Worm (Caenorhabditis elegans) whole organism, young adult: Measurements from ENCODE around the gene mig-22.
A peak's percentile ranks its signal among the peaks of the same experiment; 100 is the strongest.

Experiments used
- B0035.1 ChIP-seq: sonication (generic microtip); optimal IDR thresholded peaks from 2 replicates; lab custom pipeline; 2016; ENCODE audit warnings: missing genetic modification characterization, mild to moderate bottlenecking, missing compliant biosample characterization, missing genotype, missing genetic modification reagents
- B0336.3 ChIP-seq: fragments of 200-800 bp; sonication (Bioruptor generic); IDR thresholded peaks from 2 replicates; pipeline ENCODE4 v1.3.6; 2022; ENCODE audit warnings: missing genetic modification characterization, missing compliant biosample characterization
- D2030.7 ChIP-seq: fragments of 200-800 bp; sonication (Bioruptor generic); IDR thresholded peaks from 2 replicates; pipeline ENCODE4 v1.3.6; 2022; ENCODE audit warnings: missing genetic modification reagents, missing genetic modification characterization, missing compliant biosample characterization
- F49E8.2 ChIP-seq: sonication (generic microtip); optimal IDR thresholded peaks from 3 replicates; lab custom pipeline; 2017; ENCODE audit warnings: missing genetic modification characterization, mild to moderate bottlenecking, missing compliant biosample characterization, antibody characterized with exemption, moderate library complexity; ENCODE audit not compliant: insufficient read depth
- F55B11.4 ChIP-seq: sonication (generic microtip); optimal IDR thresholded peaks from 2 replicates; lab custom pipeline; 2016; ENCODE audit warnings: missing compliant biosample characterization, missing genetic modification characterization, borderline replicate concordance; ENCODE audit not compliant: insufficient read depth
- F57A8.1 ChIP-seq: fragments of 200-800 bp; sonication (Bioruptor generic); optimal IDR thresholded peaks from 2 replicates; lab custom pipeline; 2018; ENCODE audit warnings: mild to moderate bottlenecking, missing genetic modification characterization, moderate library complexity, missing compliant biosample characterization
- K12H6.12 ChIP-seq: fragments of 200-800 bp; sonication (Bioruptor generic); optimal IDR thresholded peaks from 2 replicates; lab custom pipeline; 2018; ENCODE audit warnings: mild to moderate bottlenecking, missing genetic modification characterization, missing compliant biosample characterization
- T07F8.4 ChIP-seq: sonication (generic microtip); optimal IDR thresholded peaks from 2 replicates; lab custom pipeline; 2016; ENCODE audit warnings: mild to moderate bottlenecking, missing genetic modification characterization, moderate library complexity, missing compliant biosample characterization
- T26A5.8 ChIP-seq: sonication (generic microtip); optimal IDR thresholded peaks from 2 replicates; lab custom pipeline; 2016; ENCODE audit warnings: missing genetic modification characterization, missing compliant biosample characterization
- Y56A3A.18 ChIP-seq: fragments of 200-800 bp; sonication (Bioruptor generic); IDR thresholded peaks from 2 replicates; pipeline ENCODE4 v1.3.6; 2022; ENCODE audit warnings: missing genetic modification reagents, missing genetic modification characterization, missing compliant biosample characterization
- Y95B8A.8 ChIP-seq: fragments of 200-800 bp; sonication (Bioruptor generic); IDR thresholded peaks from 2 replicates; pipeline ENCODE4 v1.3.6; 2022; ENCODE audit warnings: missing genetic modification reagents, missing genetic modification characterization, missing compliant biosample characterization
- ama-1 ChIP-seq, 3 experiments: fragments of 150-350 bp in 1 of 3; sonication (generic microtip) in 2 of 3; optimal IDR thresholded peaks; 2 replicates each; lab custom pipeline; 2014 to 2018; ENCODE audit warnings: missing biosample characterization in 2 of 3, missing genetic modification characterization in 2 of 3, missing genetic modification reagents in 2 of 3
- bed-2 ChIP-seq: fragments of 200-800 bp; sonication (Bioruptor generic); IDR thresholded peaks from 2 replicates; pipeline ENCODE4 v1.3.6; 2022; ENCODE audit warnings: missing genetic modification reagents, missing genetic modification characterization, missing compliant biosample characterization
- ccch-3 ChIP-seq: fragments of 200-800 bp; sonication (Bioruptor generic); optimal IDR thresholded peaks from 2 replicates; lab custom pipeline; 2018; ENCODE audit warnings: mild to moderate bottlenecking, missing genetic modification characterization, missing compliant biosample characterization
- ceh-100 ChIP-seq: fragments of 200-800 bp; sonication (Bioruptor generic); IDR thresholded peaks from 2 replicates; pipeline ENCODE4 v1.3.6; 2022; ENCODE audit warnings: missing genetic modification reagents, missing genetic modification characterization, missing compliant biosample characterization
- ceh-27 ChIP-seq: fragments of 200-800 bp; sonication (Bioruptor generic); optimal IDR thresholded peaks from 2 replicates; lab custom pipeline; 2018; ENCODE audit warnings: mild to moderate bottlenecking, missing genetic modification characterization, moderate library complexity, missing compliant biosample characterization
- ceh-79 ChIP-seq: sonication (generic microtip); optimal IDR thresholded peaks from 2 replicates; lab custom pipeline; 2017; ENCODE audit warnings: mild to moderate bottlenecking, missing genetic modification characterization, missing compliant biosample characterization
- chd-7 ChIP-seq: sonication (generic microtip); optimal IDR thresholded peaks from 2 replicates; lab custom pipeline; 2016; ENCODE audit warnings: mild to moderate bottlenecking, missing genetic modification characterization, moderate library complexity, missing compliant biosample characterization
- dpff-1 ChIP-seq: sonication (generic microtip); optimal IDR thresholded peaks from 2 replicates; lab custom pipeline; 2017; ENCODE audit warnings: mild to moderate bottlenecking, missing genetic modification characterization, missing compliant biosample characterization
- efl-1 ChIP-seq: fragments of 150-350 bp; optimal IDR thresholded peaks from 2 replicates; lab custom pipeline; 2014; ENCODE audit warnings: missing biosample characterization, missing genetic modification reagents, missing genetic modification characterization
- ets-4 ChIP-seq: fragments of 200-800 bp; sonication (Bioruptor generic); optimal IDR thresholded peaks from 2 replicates; lab custom pipeline; 2018; ENCODE audit warnings: mild to moderate bottlenecking, missing genetic modification characterization, missing compliant biosample characterization
- fkh-3 ChIP-seq: sonication (generic microtip); optimal IDR thresholded peaks from 2 replicates; lab custom pipeline; 2016; ENCODE audit warnings: mild to moderate bottlenecking, missing genetic modification characterization, missing compliant biosample characterization
- hlh-12 ChIP-seq: sonication (generic microtip); optimal IDR thresholded peaks from 2 replicates; lab custom pipeline; 2016; ENCODE audit warnings: missing genetic modification characterization, missing compliant biosample characterization
- hmg-20 ChIP-seq: fragments of 200-800 bp; sonication (Bioruptor generic); IDR thresholded peaks from 2 replicates; pipeline ENCODE4 v1.3.6; 2022; ENCODE audit warnings: missing genetic modification reagents, missing genetic modification characterization, missing compliant biosample characterization
- hsf-1 ChIP-seq: fragments of 200-800 bp; sonication (Bioruptor generic); IDR thresholded peaks from 2 replicates; pipeline ENCODE4 v1.3.6; 2022; ENCODE audit warnings: missing genetic modification reagents, missing genetic modification characterization, missing compliant biosample characterization
- lag-1 ChIP-seq: fragments of 200-800 bp; sonication (Bioruptor generic); IDR thresholded peaks from 2 replicates; pipeline ENCODE4 v1.3.6; 2022; ENCODE audit warnings: missing genetic modification reagents, missing genetic modification characterization, missing compliant biosample characterization
- let-526 ChIP-seq: fragments of 200-800 bp; sonication (Bioruptor generic); IDR thresholded peaks from 2 replicates; pipeline ENCODE4 v1.3.6; 2022; ENCODE audit warnings: missing genetic modification reagents, missing genetic modification characterization, missing compliant biosample characterization
- lin-35 ChIP-seq, 3 experiments: fragments of 150-350 bp in 2 of 3; sonication (generic microtip) in 1 of 3; optimal IDR thresholded peaks; 2 replicates each; lab custom pipeline; 2014 to 2018; ENCODE audit warnings: missing biosample characterization in 3 of 3, missing genetic modification characterization in 3 of 3, missing genetic modification reagents in 3 of 3
- lin-40 ChIP-seq: sonication (generic microtip); optimal IDR thresholded peaks from 2 replicates; lab custom pipeline; 2016; ENCODE audit warnings: missing genetic modification characterization, mild to moderate bottlenecking, missing compliant biosample characterization, missing genotype, missing genetic modification reagents
- madf-6 ChIP-seq: fragments of 200-800 bp; sonication (Bioruptor generic); IDR thresholded peaks from 2 replicates; pipeline ENCODE4 v1.3.6; 2022; ENCODE audit warnings: missing genetic modification reagents, missing genetic modification characterization, missing compliant biosample characterization
- madf-8 ChIP-seq: fragments of 200-800 bp; sonication (Bioruptor generic); conservative IDR thresholded peaks from 2 replicates; pipeline ENCODE4 v1.3.6; 2022; ENCODE audit warnings: missing genetic modification reagents, missing genetic modification characterization, missing compliant biosample characterization
- mel-28 ChIP-seq: sonication (generic microtip); optimal IDR thresholded peaks from 2 replicates; lab custom pipeline; 2016; ENCODE audit warnings: borderline replicate concordance, mild to moderate bottlenecking, missing genetic modification characterization, missing compliant biosample characterization
- mes-4 ChIP-seq: sonication (generic microtip); optimal IDR thresholded peaks from 2 replicates; lab custom pipeline; 2016; ENCODE audit warnings: missing genotype, missing genetic modification characterization, missing compliant biosample characterization
- mxl-1 ChIP-seq: sonication (generic microtip); optimal IDR thresholded peaks from 2 replicates; lab custom pipeline; 2016; ENCODE audit warnings: missing genetic modification characterization, missing compliant biosample characterization
- nfya-2 ChIP-seq: fragments of 200-800 bp; sonication (Bioruptor generic); IDR thresholded peaks from 2 replicates; pipeline ENCODE4 v1.3.6; 2022; ENCODE audit warnings: missing genetic modification reagents, missing genetic modification characterization, missing compliant biosample characterization
- nhr-179 ChIP-seq: sonication (generic microtip); optimal IDR thresholded peaks from 2 replicates; lab custom pipeline; 2016; ENCODE audit warnings: mild to moderate bottlenecking, missing genetic modification characterization, missing compliant biosample characterization
- nhr-27 ChIP-seq: fragments of 200-800 bp; sonication (Bioruptor generic); optimal IDR thresholded peaks from 2 replicates; lab custom pipeline; 2018; ENCODE audit warnings: mild to moderate bottlenecking, missing genetic modification characterization, moderate library complexity, missing compliant biosample characterization
- pbrm-1 ChIP-seq: fragments of 200-800 bp; sonication (Bioruptor generic); IDR thresholded peaks from 2 replicates; pipeline ENCODE4 v1.3.6; 2022; ENCODE audit warnings: missing genetic modification reagents, missing genetic modification characterization, missing compliant biosample characterization
- pha-4 ChIP-seq: fragments of 150-350 bp; sonication (generic microtip); optimal IDR thresholded peaks from 2 replicates; lab custom pipeline; 2014; ENCODE audit warnings: missing biosample characterization, missing genetic modification reagents, missing genetic modification characterization
- somi-1 ChIP-seq: fragments of 200-800 bp; sonication (Bioruptor generic); optimal IDR thresholded peaks from 2 replicates; lab custom pipeline; 2018; ENCODE audit warnings: mild to moderate bottlenecking, missing genetic modification characterization, missing compliant biosample characterization
- tbx-9 ChIP-seq: sonication (generic microtip); optimal IDR thresholded peaks from 2 replicates; lab custom pipeline; 2016; ENCODE audit warnings: borderline replicate concordance, missing genetic modification characterization, inconsistent platforms, missing compliant biosample characterization
- tlf-1 ChIP-seq: fragments of 200-800 bp; sonication (Bioruptor generic); optimal IDR thresholded peaks from 2 replicates; lab custom pipeline; 2018; ENCODE audit warnings: mild to moderate bottlenecking, missing genetic modification characterization, missing compliant biosample characterization
- unc-62 ChIP-seq: fragments of 150-350 bp; optimal IDR thresholded peaks from 2 replicates; lab custom pipeline; 2014; ENCODE audit warnings: missing biosample characterization, missing genetic modification reagents, missing genetic modification characterization
- zfh-2 ChIP-seq: fragments of 200-800 bp; sonication (Bioruptor generic); conservative IDR thresholded peaks from 2 replicates; pipeline ENCODE4 v1.3.6; 2022; ENCODE audit warnings: missing genetic modification reagents, missing genetic modification characterization, missing compliant biosample characterization
- ztf-18 ChIP-seq: sonication (generic microtip); optimal IDR thresholded peaks from 2 replicates; lab custom pipeline; 2016; ENCODE audit warnings: missing genotype, mild to moderate bottlenecking, missing genetic modification characterization, missing compliant biosample characterization
- ztf-22 ChIP-seq: fragments of 200-800 bp; sonication (Bioruptor generic); optimal IDR thresholded peaks from 2 replicates; lab custom pipeline; 2018; ENCODE audit warnings: mild to moderate bottlenecking, missing genetic modification characterization, moderate library complexity, missing compliant biosample characterization
- ztf-26 ChIP-seq: sonication (generic microtip); optimal IDR thresholded peaks from 2 replicates; lab custom pipeline; 2017; ENCODE audit warnings: missing genetic modification characterization, missing compliant biosample characterization
- ztf-6 ChIP-seq: fragments of 200-800 bp; sonication (Bioruptor generic); IDR thresholded peaks from 2 replicates; pipeline ENCODE4 v1.3.6; 2022; ENCODE audit warnings: missing genetic modification reagents, missing genetic modification characterization, missing compliant biosample characterization

The mig-22 gene

DNA sequence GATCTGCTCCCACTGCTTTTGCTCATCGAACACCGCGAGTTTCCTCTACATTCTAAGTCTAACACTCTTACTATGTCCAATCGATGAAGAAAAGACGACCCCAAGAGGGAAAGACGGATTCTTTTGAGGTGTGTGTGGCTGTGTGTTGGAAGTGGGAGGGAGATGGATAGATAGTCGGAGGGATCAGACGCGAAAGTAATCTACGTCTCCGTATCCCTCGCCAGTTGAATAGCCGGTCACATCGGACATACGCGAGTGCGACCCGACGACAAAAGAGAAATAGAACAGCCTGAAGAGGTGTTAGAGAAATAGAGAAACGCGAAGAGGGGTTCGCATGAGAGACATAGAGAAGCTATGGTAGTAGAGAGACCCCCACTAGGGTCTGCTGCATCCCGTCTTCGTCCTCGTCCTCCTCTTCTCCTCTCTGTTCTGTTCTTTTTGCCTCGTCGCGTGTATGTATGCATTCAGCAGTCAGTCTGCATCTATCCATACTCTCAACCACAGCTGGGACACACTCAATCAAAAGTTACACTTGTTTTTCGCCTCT lies 28.5 kb upstream of the mig-22 start (continued):
- TF ChIP-seq nhr-27 (no peak), Y56A3A.18 (GFP tag; lab: Robert Waterston, UW) (no peak), hlh-12 (tag; lab: Kevin White, UChicago) (no peak), mxl-1 (tag; lab: Kevin White, UChicago) (no peak), ztf-6 (GFP tag; lab: Robert Waterston, UW) (peak; percentile 56; the same call in 1 of the 2 replicates), ztf-18 (tag; lab: Kevin White, UChicago) (peak; percentile 60), nhr-179 (tag; lab: Kevin White, UChicago) (no peak), lag-1 (GFP tag; lab: Robert Waterston, UW) (no peak), somi-1 (GFP tag; lab: Kevin White, UChicago) (peak; percentile 96), F49E8.2 (tag; lab: Kevin White, UChicago) (no peak), K12H6.12 (peak; percentile 96), ztf-26 (peak; percentile 83), bed-2 (GFP tag; lab: Robert Waterston, UW) (peak; percentile 69; the same call in 1 of the 2 replicates), D2030.7 (GFP tag; lab: Robert Waterston, UW) (peak; percentile 38), lin-40 (tag; lab: Kevin White, UChicago) (peak; percentile 96), B0336.3 (GFP tag; lab: Robert Waterston, UW) (peak; percentile 75; the same call in 1 of the 2 replicates), madf-8 (GFP tag; lab: Robert Waterston, UW) (no peak), B0035.1 (tag; lab: Kevin White, UChicago) (peak; percentile 37), ets-4 (GFP tag; lab: Kevin White, UChicago) (peak; percentile 61), tbx-9 (tag; lab: Kevin White, UChicago) (no peak), hsf-1 (GFP tag; lab: Robert Waterston, UW) (peak; percentile 52; the same call in 1 of the 2 replicates), ceh-27 (GFP tag; lab: Kevin White, UChicago) (peak; percentile 93), ama-1 (optimal IDR thresholded peaks at IDR 0.05; lab: Kevin White, UChicago) (no peak), ama-1 (GFP tag; optimal IDR thresholded peaks at IDR 0.05; lab: Kevin White, UChicago) (no peak), mel-28 (tag; lab: Kevin White, UChicago) (no peak), ztf-22 (GFP tag; lab: Kevin White, UChicago) (peak; percentile 43), F57A8.1 (GFP tag; lab: Kevin White, UChicago) (no peak), mes-4 (tag; lab: Kevin White, UChicago) (no peak), hmg-20 (no peak), fkh-3 (tag; lab: Kevin White, UChicago) (no peak), chd-7 (peak; percentile 96), ccch-3 (GFP tag; lab: Kevin White, UChicago) (no peak), let-526 (GFP tag; lab: Robert Waterston, UW) (peak; percentile 54; the same call in 1 of the 2 replicates), efl-1 (GFP tag; lab: Kevin White, UChicago) (no peak), tlf-1 (GFP tag; lab: Kevin White, UChicago) (peak; percentile 67), pha-4 (tag; lab: Kevin White, UChicago) (peak; percentile 49), pbrm-1 (GFP tag; lab: Robert Waterston, UW) (peak; percentile 71; the same call in 1 of the 2 replicates), lin-35 (GFP tag; optimal IDR thresholded peaks at IDR 0.05; lab: Kevin White, UChicago) (peak in 2 of 3 experiments; percentile 38 to 84), dpff-1 (tag; lab: Kevin White, UChicago) (no peak), F55B11.4 (tag; lab: Kevin White, UChicago) (no peak), madf-6 (GFP tag; lab: Robert Waterston, UW) (peak; percentile 34; the same call in 1 of the 2 replicates), T26A5.8 (tag; lab: Kevin White, UChicago) (no peak), T07F8.4 (peak; percentile 28), zfh-2 (GFP tag; lab: Robert Waterston, UW) (peak; percentile 99), unc-62 (GFP tag; lab: Kevin White, UChicago) (peak; percentile 63), nfya-2 (no peak), ceh-100 (peak; percentile 23; the same call in 1 of the 2 replicates), Y95B8A.8 (GFP tag; lab: Robert Waterston, UW) (0 out of 2 replicates have a peak, but pooled peaks have one; percentile 34), ceh-79 (no peak)
